Fruit fly (Drosophila melanogaster) whole organism, embryonic: ENCODE measurements around the gene shv.

ENCODE experiments used
- Ada2b ChIP-seq: fragments of 200-800 bp; sonication (Bioruptor generic); IDR thresholded peaks from 2 replicates; pipeline ENCODE4 v1.3.6; 2022; ENCODE audit warnings: missing biosample characterization, missing genetic modification characterization
- Bdp1 ChIP-seq: fragments of 200-800 bp; sonication (Bioruptor generic); optimal IDR thresholded peaks from 3 replicates; lab custom pipeline; 2016; ENCODE audit warnings: missing biosample characterization, missing genetic modification characterization
- CG10209 ChIP-seq: fragments of 200-800 bp; sonication (Bioruptor generic); optimal IDR thresholded peaks from 3 replicates; lab custom pipeline; 2017; ENCODE audit warnings: missing biosample characterization, mild to moderate bottlenecking, missing genetic modification characterization, missing genetic modification reagents
- CG10366 ChIP-seq: fragments of 200-800 bp; sonication (Bioruptor generic); IDR thresholded peaks from 2 replicates; pipeline ENCODE4 v1.3.6; 2022; ENCODE audit warnings: missing biosample characterization, missing genetic modification characterization
- CG11696 ChIP-seq: fragments of 200-800 bp; sonication (Bioruptor generic); IDR thresholded peaks from 2 replicates; pipeline ENCODE4 v1.3.6; 2022; ENCODE audit warnings: missing biosample characterization, missing genetic modification characterization
- CG11723 ChIP-seq: fragments of 200-800 bp; sonication (Bioruptor generic); optimal IDR thresholded peaks from 2 replicates; lab custom pipeline; 2017; ENCODE audit warnings: missing biosample characterization, mild to moderate bottlenecking, missing genetic modification characterization
- CG12219 ChIP-seq: fragments of 200-800 bp; sonication (Bioruptor generic); optimal IDR thresholded peaks from 3 replicates; lab custom pipeline; 2018; ENCODE audit warnings: missing biosample characterization, mild to moderate bottlenecking, missing genetic modification characterization
- CG12391 ChIP-seq: fragments of 200-800 bp; sonication (Bioruptor generic); optimal IDR thresholded peaks from 3 replicates; lab custom pipeline; 2018; ENCODE audit warnings: missing biosample characterization, mild to moderate bottlenecking, missing genetic modification characterization, moderate library complexity
- CG12744 ChIP-seq: fragments of 200-800 bp; sonication (Bioruptor generic); optimal IDR thresholded peaks from 2 replicates; lab custom pipeline; 2016; ENCODE audit warnings: missing biosample characterization, missing genetic modification characterization
- CG15073 ChIP-seq: fragments of 200-800 bp; sonication (Bioruptor generic); optimal IDR thresholded peaks from 2 replicates; lab custom pipeline; 2016; ENCODE audit warnings: missing biosample characterization, missing genetic modification characterization
- CG15269 ChIP-seq: fragments of 200-800 bp; sonication (Bioruptor generic); optimal IDR thresholded peaks from 2 replicates; lab custom pipeline; 2018; ENCODE audit warnings: missing biosample characterization, mild to moderate bottlenecking, missing genetic modification characterization, moderate library complexity
- CG17912 ChIP-seq: fragments of 200-800 bp; sonication (Bioruptor generic); optimal IDR thresholded peaks from 2 replicates; lab custom pipeline; 2018; ENCODE audit warnings: missing biosample characterization, mild to moderate bottlenecking, missing genetic modification characterization
- CG2202 ChIP-seq: fragments of 200-800 bp; sonication (Bioruptor generic); optimal IDR thresholded peaks from 2 replicates; lab custom pipeline; 2018; ENCODE audit warnings: missing biosample characterization, mild to moderate bottlenecking, missing genetic modification characterization
- CG2875 ChIP-seq: fragments of 200-800 bp; sonication (Bioruptor generic); optimal IDR thresholded peaks from 2 replicates; lab custom pipeline; 2017; ENCODE audit warnings: missing biosample characterization, mild to moderate bottlenecking, missing genetic modification characterization, missing genetic modification reagents
- CG32767 ChIP-seq: fragments of 200-800 bp; sonication (Bioruptor generic); IDR thresholded peaks from 2 replicates; pipeline ENCODE4 v1.3.6; 2022; ENCODE audit warnings: missing biosample characterization, missing genetic modification characterization
- CG3847 ChIP-seq: fragments of 200-800 bp; sonication (Bioruptor generic); IDR thresholded peaks from 2 replicates; pipeline ENCODE4 v1.3.6; 2022; ENCODE audit warnings: missing biosample characterization, missing genetic modification characterization
- CG3995 ChIP-seq: fragments of 200-800 bp; sonication (Bioruptor generic); optimal IDR thresholded peaks from 3 replicates; lab custom pipeline; 2016; ENCODE audit warnings: missing biosample characterization, missing genetic modification characterization
- CG4328 ChIP-seq: fragments of 200-800 bp; sonication (Bioruptor generic); optimal IDR thresholded peaks from 3 replicates; lab custom pipeline; 2017; ENCODE audit warnings: missing biosample characterization, missing genetic modification reagents, missing genetic modification characterization
- CG4424 ChIP-seq: fragments of 200-800 bp; sonication (Bioruptor generic); optimal IDR thresholded peaks from 3 replicates; lab custom pipeline; 2016; ENCODE audit warnings: missing biosample characterization, missing genetic modification characterization
- CG4730 ChIP-seq: fragments of 200-800 bp; sonication (Bioruptor generic); IDR thresholded peaks from 2 replicates; pipeline ENCODE4 v1.3.6; 2022; ENCODE audit warnings: missing biosample characterization, missing genetic modification characterization
- CG7357 ChIP-seq: fragments of 200-800 bp; sonication (Bioruptor generic); IDR thresholded peaks from 3 replicates; pipeline ENCODE4 v1.3.6; 2022; ENCODE audit warnings: missing biosample characterization, missing genetic modification characterization
- CG7839 ChIP-seq: fragments of 200-800 bp; sonication (Bioruptor generic); optimal IDR thresholded peaks from 3 replicates; lab custom pipeline; 2018; ENCODE audit warnings: missing biosample characterization, mild to moderate bottlenecking, missing genetic modification characterization, moderate library complexity
- Dip2 ChIP-seq: fragments of 200-800 bp; sonication (Bioruptor generic); IDR thresholded peaks from 2 replicates; pipeline ENCODE4 v1.3.6; 2022; ENCODE audit warnings: missing biosample characterization, missing genetic modification characterization
- Ets65A ChIP-seq: fragments of 200-800 bp; sonication (Bioruptor generic); peaks from one replicate; lab custom pipeline; 2016; ENCODE audit warnings: missing biosample characterization, missing genetic modification characterization
- Fer1 ChIP-seq: fragments of 200-800 bp; sonication (Bioruptor generic); optimal IDR thresholded peaks from 2 replicates; lab custom pipeline; 2017; ENCODE audit warnings: missing biosample characterization, mild to moderate bottlenecking, missing genetic modification characterization
- HLH4C ChIP-seq: fragments of 200-800 bp; sonication (Bioruptor generic); IDR thresholded peaks from 3 replicates; pipeline ENCODE4 v1.3.6; 2022; ENCODE audit warnings: missing biosample characterization, missing genetic modification characterization; ENCODE audit not compliant: partially characterized antibody
- Hmr ChIP-seq: fragments of 200-800 bp; sonication (Bioruptor generic); optimal IDR thresholded peaks from 3 replicates; lab custom pipeline; 2017; ENCODE audit warnings: mild to moderate bottlenecking, missing biosample characterization, missing genetic modification reagents, missing genetic modification characterization
- Hr51 ChIP-seq, 2 experiments: fragments of 200-800 bp; sonication (Bioruptor generic); optimal IDR thresholded peaks; 2 replicates in 1 of 2; 3 replicates in 1 of 2; lab custom pipeline; 2016 to 2018; ENCODE audit warnings: missing biosample characterization in 2 of 2, missing genetic modification characterization in 2 of 2, mild to moderate bottlenecking in 1 of 2, moderate library complexity in 1 of 2
- Mad ChIP-seq: fragments of 200-800 bp; sonication (Bioruptor generic); optimal IDR thresholded peaks from 2 replicates; lab custom pipeline; 2016; ENCODE audit warnings: missing biosample characterization, missing genetic modification characterization
- Med ChIP-seq: fragments of 200-800 bp; sonication (Bioruptor generic); peaks from one replicate; lab custom pipeline; 2016; ENCODE audit warnings: missing biosample characterization, missing genetic modification characterization, mild to moderate bottlenecking, inconsistent platforms, moderate library complexity
- Optix ChIP-seq: fragments of 200-800 bp; sonication (Bioruptor generic); IDR thresholded peaks from 3 replicates; pipeline ENCODE4 v1.3.6; 2022; ENCODE audit warnings: missing biosample characterization, missing genetic modification characterization
- Vsx1 ChIP-seq: fragments of 200-800 bp; sonication (Bioruptor generic); optimal IDR thresholded peaks from 2 replicates; lab custom pipeline; 2017; ENCODE audit warnings: missing biosample characterization, mild to moderate bottlenecking, missing genetic modification characterization, missing genetic modification reagents
- Xrp1 ChIP-seq: fragments of 200-800 bp; sonication (Bioruptor generic); IDR thresholded peaks from 2 replicates; pipeline ENCODE4 v1.3.6; 2022; ENCODE audit warnings: missing biosample characterization, missing genetic modification characterization
- ash1 ChIP-seq: fragments of 200-800 bp; sonication (Bioruptor generic); optimal IDR thresholded peaks from 2 replicates; lab custom pipeline; 2018; ENCODE audit warnings: missing biosample characterization, mild to moderate bottlenecking, missing genetic modification characterization
- ci ChIP-seq: fragments of 200-800 bp; sonication (Bioruptor generic); IDR thresholded peaks from 3 replicates; pipeline ENCODE4 v1.3.6; 2022; ENCODE audit warnings: missing biosample characterization, missing genetic modification characterization
- dmrt11E ChIP-seq: fragments of 200-800 bp; sonication (Bioruptor generic); optimal IDR thresholded peaks from 3 replicates; lab custom pipeline; 2018; ENCODE audit warnings: missing biosample characterization, mild to moderate bottlenecking, missing genetic modification characterization, moderate library complexity
- fd96Cb ChIP-seq: fragments of 200-800 bp; sonication (Bioruptor generic); optimal IDR thresholded peaks from 2 replicates; lab custom pipeline; 2018; ENCODE audit warnings: missing biosample characterization, mild to moderate bottlenecking, missing genetic modification characterization, moderate library complexity
- fu2 ChIP-seq: fragments of 200-800 bp; sonication (Bioruptor generic); optimal IDR thresholded peaks from 2 replicates; lab custom pipeline; 2016; ENCODE audit warnings: missing biosample characterization, missing genetic modification characterization
- gcm2 ChIP-seq: fragments of 200-800 bp; sonication (Bioruptor generic); optimal IDR thresholded peaks from 2 replicates; lab custom pipeline; 2016; ENCODE audit warnings: missing biosample characterization, missing genetic modification characterization
- grau ChIP-seq: fragments of 200-800 bp; optimal IDR thresholded peaks from 3 replicates; lab custom pipeline; 2019; ENCODE audit warnings: missing biosample characterization, mild to moderate bottlenecking, missing genetic modification characterization, moderate library complexity
- gro ChIP-seq: fragments of 200-800 bp; sonication (Bioruptor generic); optimal IDR thresholded peaks from 2 replicates; lab custom pipeline; 2016; ENCODE audit warnings: missing biosample characterization, missing genetic modification characterization
- her ChIP-seq: fragments of 200-800 bp; sonication (Bioruptor generic); optimal IDR thresholded peaks from 2 replicates; lab custom pipeline; 2016; ENCODE audit warnings: missing biosample characterization, missing genetic modification characterization
- lola ChIP-seq, 3 experiments: fragments of >200 bp in 2 of 3; fragments of 200-800 bp in 1 of 3; sonication (Bioruptor generic) in 1 of 3; optimal IDR thresholded peaks; 2 replicates each; lab custom pipeline; 2017 to 2019; ENCODE audit warnings: missing biosample characterization in 3 of 3, missing genetic modification characterization in 3 of 3, mild to moderate bottlenecking in 1 of 3, moderate library complexity in 1 of 3
- pzg ChIP-seq: fragments of 200-800 bp; sonication (Bioruptor generic); optimal IDR thresholded peaks from 3 replicates; lab custom pipeline; 2018; ENCODE audit warnings: missing biosample characterization, mild to moderate bottlenecking, missing genetic modification characterization, moderate library complexity
- sc ChIP-seq, 3 experiments: fragments of >200 bp in 2 of 3; fragments of 200-800 bp in 1 of 3; sonication (Bioruptor generic) in 1 of 3; optimal IDR thresholded peaks; 2 replicates in 2 of 3; 3 replicates in 1 of 3; lab custom pipeline; 2017; ENCODE audit warnings: mild to moderate bottlenecking in 1 of 3, missing biosample characterization in 1 of 3, missing genetic modification characterization in 1 of 3, missing genetic modification reagents in 1 of 3
- slou ChIP-seq: fragments of 200-800 bp; sonication (Bioruptor generic); optimal IDR thresholded peaks from 3 replicates; lab custom pipeline; 2016; ENCODE audit warnings: missing biosample characterization, missing genetic modification characterization
- tap ChIP-seq: fragments of 200-800 bp; optimal IDR thresholded peaks from 3 replicates; lab custom pipeline; 2019; ENCODE audit warnings: missing biosample characterization, mild to moderate bottlenecking, missing genetic modification characterization, moderate library complexity
- ttk ChIP-seq: fragments of 200-800 bp; sonication (Bioruptor generic); IDR thresholded peaks from 2 replicates; pipeline ENCODE4 v2.1.2; 2022; ENCODE audit warnings: missing biosample characterization, missing genetic modification characterization
- tup ChIP-seq: fragments of 200-800 bp; sonication (Bioruptor generic); optimal IDR thresholded peaks from 2 replicates; lab custom pipeline; 2016; ENCODE audit warnings: missing biosample characterization, mild to moderate bottlenecking, missing genetic modification characterization, moderate library complexity
- tx ChIP-seq: fragments of 200-800 bp; sonication (Bioruptor generic); optimal IDR thresholded peaks from 2 replicates; lab custom pipeline; 2016; ENCODE audit warnings: missing biosample characterization, missing genetic modification characterization
- yki ChIP-seq: fragments of >200 bp; optimal IDR thresholded peaks from 3 replicates; lab custom pipeline; 2018
- zfh2 ChIP-seq: fragments of 200-800 bp; sonication (Bioruptor generic); optimal IDR thresholded peaks from 2 replicates; lab custom pipeline; 2016; ENCODE audit warnings: missing biosample characterization, missing genetic modification characterization

The shv gene

DNA sequence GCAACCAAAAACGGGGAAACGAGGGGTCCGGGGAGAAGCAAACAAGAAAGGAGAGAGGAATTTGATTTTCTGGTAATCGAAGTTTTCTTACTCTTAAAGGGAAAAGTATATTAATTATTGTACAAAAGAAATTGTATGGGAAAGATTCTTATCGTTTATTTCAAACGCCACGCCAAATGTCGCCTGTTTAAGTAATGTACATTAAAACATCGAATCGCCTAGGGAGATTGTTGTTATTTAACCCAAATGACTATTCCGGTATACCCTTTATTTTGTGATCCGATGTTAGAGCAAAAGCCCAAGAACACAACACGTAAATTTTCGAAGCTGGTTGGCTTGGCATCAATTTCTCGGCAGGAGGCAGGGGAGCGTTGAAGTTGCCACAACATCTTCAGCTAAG is 13.6 kb upstream of the shv start:
- TF ChIP-seq CG7357 (GFP tag; lab: Robert Waterston, UW) = no peak
- TF ChIP-seq CG32767 (GFP tag; lab: Robert Waterston, UW) = no peak
- TF ChIP-seq CG15073 (GFP tag; lab: Kevin White, UChicago) = no peak
- no peak for TF ChIP-seq CG12744 (GFP tag; lab: Kevin White, UChicago)
- TF ChIP-seq Hr51 (GFP tag; optimal IDR thresholded peaks at IDR 0.05; lab: Kevin White, UChicago) = no peak
- no peak for TF ChIP-seq gro
- no peak for TF ChIP-seq CG17912 (GFP tag; lab: Kevin White, UChicago)
- TF ChIP-seq ash1 = no peak
- TF ChIP-seq gcm2 (GFP tag; lab: Kevin White, UChicago) = no peak
- TF ChIP-seq ci (GFP tag; lab: Robert Waterston, UW) = no peak
- TF ChIP-seq slou (GFP tag; lab: Kevin White, UChicago) = no peak
- no peak for TF ChIP-seq CG11723 (GFP tag; lab: Kevin White, UChicago)
- TF ChIP-seq grau (tag; lab: Kevin White, UChicago) = no peak
- peak in 1 of 3 experiments; percentile 34 for TF ChIP-seq lola (GFP tag; optimal IDR thresholded peaks at IDR 0.05; lab: Kevin White, UChicago)
- TF ChIP-seq CG3995 = no peak
- no peak for TF ChIP-seq CG10209
- no peak for TF ChIP-seq sc (optimal IDR thresholded peaks at IDR 0.05; lab: Kevin White, UChicago)
- TF ChIP-seq sc (GFP tag; optimal IDR thresholded peaks at IDR 0.05; lab: Kevin White, UChicago) = no peak
- TF ChIP-seq CG3847 = no peak
- no peak for TF ChIP-seq tup (GFP tag; lab: Kevin White, UChicago)
- TF ChIP-seq CG7839 = no peak
- TF ChIP-seq CG12391 (tag; lab: Kevin White, UChicago) = no peak
- no peak for TF ChIP-seq zfh2 (GFP tag; lab: Kevin White, UChicago)
- no peak for TF ChIP-seq ttk
- TF ChIP-seq Optix (GFP tag; lab: Robert Waterston, UW) = no peak
- TF ChIP-seq CG2875 = no peak
- no peak for TF ChIP-seq Fer1
- TF ChIP-seq dmrt11E (tag; lab: Kevin White, UChicago) = peak; percentile 55
- TF ChIP-seq Mad (GFP tag; lab: Kevin White, UChicago) = no peak
- no peak for TF ChIP-seq Ada2b (GFP tag; lab: Robert Waterston, UW)
- TF ChIP-seq fu2 (GFP tag; lab: Kevin White, UChicago) = no peak
- TF ChIP-seq CG15269 = no peak
- no peak for TF ChIP-seq Dip2 (GFP tag; lab: Robert Waterston, UW)
- no peak for TF ChIP-seq HLH4C
- no peak for TF ChIP-seq her
- no peak for TF ChIP-seq Vsx1 (GFP tag; lab: Kevin White, UChicago)
- no peak for TF ChIP-seq yki
- peak; percentile 46 for TF ChIP-seq Med (GFP tag; lab: Kevin White, UChicago)
- no peak for TF ChIP-seq CG12219 (GFP tag; lab: Kevin White, UChicago)
- no peak for TF ChIP-seq Hmr (GFP tag; lab: Kevin White, UChicago)
- no peak for TF ChIP-seq Bdp1 (GFP tag; lab: Kevin White, UChicago)
- TF ChIP-seq Xrp1 (GFP tag; lab: Robert Waterston, UW) = peak; percentile 63
- TF ChIP-seq tx (GFP tag; lab: Kevin White, UChicago) = no peak
- no peak for TF ChIP-seq CG10366
- no peak for TF ChIP-seq CG2202 (tag; lab: Kevin White, UChicago)
- TF ChIP-seq pzg (GFP tag; lab: Kevin White, UChicago) = no peak
- TF ChIP-seq CG4730 (GFP tag; lab: Robert Waterston, UW) = no peak
- TF ChIP-seq CG4424 (GFP tag; lab: Kevin White, UChicago) = peak; percentile 8
- peak; percentile 2 for TF ChIP-seq fd96Cb
- no peak for TF ChIP-seq CG4328 (GFP tag; lab: Kevin White, UChicago)
- no peak for TF ChIP-seq tap
- no peak for TF ChIP-seq CG11696
- no peak for TF ChIP-seq Ets65A (GFP tag; lab: Kevin White, UChicago)
